Comparison of ENCODE assay signal across 3 worm cellular contexts in genomic region chrX:12502582-12502981, ce11.
A peak's percentile ranks its signal among the peaks of the same experiment; 100 is the strongest.
TF ChIP-seq lines count a peak whose summit lies in the region.

No protein-coding gene starts in this region.

TF ChIP-seq in whole organism, midembryonic, 9 proteins besides CTCF, POLR2A, EP300 and RAD21:
- 0 out of 2 replicates have a peak, but pooled peaks have one; percentile 50 for TF ChIP-seq klf-2 (GFP tag; conservative IDR thresholded peaks at IDR 0.05; lab: Robert Waterston, UW)

TF ChIP-seq in whole organism, mixed stage, embryonic, 35 proteins besides CTCF, POLR2A, EP300 and RAD21:
- TF ChIP-seq M03D4.4 (tag; optimal IDR thresholded peaks at IDR 0.05; lab: Kevin White, UChicago): peak; percentile 22

TF ChIP-seq in whole organism, young adult, 124 proteins besides CTCF, POLR2A, EP300 and RAD21:
- TF ChIP-seq Y53F4B.3 (GFP tag; IDR thresholded peaks at IDR 0.05; lab: Robert Waterston, UW): peak; percentile 97; the same call in 1 of the 2 replicates
- TF ChIP-seq Y79H2A.3 (GFP tag; conservative IDR thresholded peaks at IDR 0.05; lab: Robert Waterston, UW): 0 out of 2 replicates have a peak, but pooled peaks have one; percentile 17
